Comparison of ENCODE assay signal across 3 worm cellular contexts in genomic region chrII:6347341-6348118, ce11.
TF ChIP-seq lines count a peak whose summit lies in the region.

TSS of gene lgg-1 (minus strand) at chrII:6347719.

TF ChIP-seq in whole organism, L1 larva, 84 proteins besides CTCF, POLR2A, EP300 and RAD21 (continued from another document and continues in another):
- TF ChIP-seq C16A3.4 (tag; optimal IDR thresholded peaks at IDR 0.05; lab: Kevin White, UChicago) (peak; percentile 3), ztf-11 (tag; optimal IDR thresholded peaks at IDR 0.05; lab: Kevin White, UChicago) (peak in 1 of 2 experiments; percentile 39), unc-86 (tag; optimal IDR thresholded peaks at IDR 0.05; lab: Kevin White, UChicago) (peak; percentile 56), fkh-10 (GFP tag; optimal IDR thresholded peaks at IDR 0.05; lab: Kevin White, UChicago) (peak; percentile 23), hlh-4 (tag; optimal IDR thresholded peaks at IDR 0.05; lab: Kevin White, UChicago) (peak; percentile 17), egl-13 (tag; optimal IDR thresholded peaks at IDR 0.05; lab: Kevin White, UChicago) (peak; percentile 47), fos-1 (tag; optimal IDR thresholded peaks at IDR 0.05; lab: Kevin White, UChicago) (peak; percentile 32), ztf-4 (tag; optimal IDR thresholded peaks at IDR 0.05; lab: Kevin White, UChicago) (peak; percentile 54), lin-39 (tag; optimal IDR thresholded peaks at IDR 0.05; lab: Kevin White, UChicago) (no peak), C04F5.9 (tag; optimal IDR thresholded peaks at IDR 0.05; lab: Kevin White, UChicago) (no peak), lsy-2 (tag; optimal IDR thresholded peaks at IDR 0.05; lab: Kevin White, UChicago) (peak; percentile 39 to 61), swsn-7 (tag; optimal IDR thresholded peaks at IDR 0.05; lab: Kevin White, UChicago) (peak; percentile 71), nhr-47 (tag; optimal IDR thresholded peaks at IDR 0.05; lab: Kevin White, UChicago) (peak; percentile 62), ces-1 (GFP tag; optimal IDR thresholded peaks at IDR 0.05; lab: Kevin White, UChicago) (no peak), elt-2 (tag; optimal IDR thresholded peaks at IDR 0.05; lab: Kevin White, UChicago) (peak; percentile 12), mep-1 (tag; optimal IDR thresholded peaks at IDR 0.05; lab: Kevin White, UChicago) (peak; percentile 77), tlp-1 (tag; optimal IDR thresholded peaks at IDR 0.05; lab: Kevin White, UChicago) (no peak), ceh-8 (GFP tag; optimal IDR thresholded peaks at IDR 0.05; lab: Kevin White, UChicago) (no peak), unc-130 (tag; optimal IDR thresholded peaks at IDR 0.05; lab: Kevin White, UChicago) (no peak), nhr-12 (tag; optimal IDR thresholded peaks at IDR 0.05; lab: Kevin White, UChicago) (no peak), ceh-90 (tag; optimal IDR thresholded peaks at IDR 0.05; lab: Kevin White, UChicago) (no peak), nhr-19 (GFP tag; conservative IDR thresholded peaks at IDR 0.05; lab: Robert Waterston, UW) (peak; percentile 45), hlh-17 (GFP tag; optimal IDR thresholded peaks at IDR 0.05; lab: Kevin White, UChicago; ENCODE audit: borderline replicate concordance) (no peak), lir-3 (tag; optimal IDR thresholded peaks at IDR 0.05; lab: Kevin White, UChicago; ENCODE audit: poor library complexity) (peak; percentile 35), nhr-84 (tag; optimal IDR thresholded peaks at IDR 0.05; lab: Kevin White, UChicago) (no peak), jun-1 (tag; optimal IDR thresholded peaks at IDR 0.05; lab: Kevin White, UChicago) (peak; percentile 67), xbp-1 (tag; optimal IDR thresholded peaks at IDR 0.05; lab: Kevin White, UChicago) (peak; percentile 50), snpc-4 (tag; optimal IDR thresholded peaks at IDR 0.05; lab: Kevin White, UChicago) (peak; percentile 14), nhr-76 (tag; optimal IDR thresholded peaks at IDR 0.05; lab: Kevin White, UChicago) (no peak), blmp-1 (tag; optimal IDR thresholded peaks at IDR 0.05; lab: Kevin White, UChicago) (peak; percentile 76), lin-15B (tag; optimal IDR thresholded peaks at IDR 0.05; lab: Kevin White, UChicago) (no peak), lin-13 (GFP tag; optimal IDR thresholded peaks at IDR 0.05; lab: Kevin White, UChicago) (peak; percentile 50), dpl-1 (GFP tag; optimal IDR thresholded peaks at IDR 0.05; lab: Kevin White, UChicago) (peak in 2 of 3 experiments; percentile 15 to 20), unc-98 (GFP tag; IDR thresholded peaks at IDR 0.05; lab: Robert Waterston, UW) (no peak), sup-37 (GFP tag; optimal IDR thresholded peaks at IDR 0.05; lab: Kevin White, UChicago) (peak; percentile 35), ceh-63 (GFP tag; optimal IDR thresholded peaks at IDR 0.05; lab: Kevin White, UChicago) (peak; percentile 73), lin-35 (GFP tag; optimal IDR thresholded peaks at IDR 0.05; lab: Kevin White, UChicago) (peak; percentile 49 to 53), vab-15 (tag; optimal IDR thresholded peaks at IDR 0.05; lab: Kevin White, UChicago) (peak; percentile 68), egl-27 (tag; optimal IDR thresholded peaks at IDR 0.05; lab: Kevin White, UChicago) (peak in 1 of 2 experiments; percentile 14), tbx-2 (tag; optimal IDR thresholded peaks at IDR 0.05; lab: Kevin White, UChicago) (peak; percentile 25), zip-4 (GFP tag; optimal IDR thresholded peaks at IDR 0.05; lab: Kevin White, UChicago) (peak; percentile 81), ama-1 (optimal IDR thresholded peaks at IDR 0.05; lab: Kevin White, UChicago) (peak; percentile 92), mdl-1 (tag; optimal IDR thresholded peaks at IDR 0.05; lab: Kevin White, UChicago) (peak in 1 of 2 experiments; percentile 70), dsc-1 (tag; optimal IDR thresholded peaks at IDR 0.05; lab: Kevin White, UChicago) (peak; percentile 3)

TF ChIP-seq in whole organism, L3 larva, 47 proteins besides CTCF, POLR2A, EP300 and RAD21 (continued from another document):
- TF ChIP-seq fkh-2 (tag; optimal IDR thresholded peaks at IDR 0.05; lab: Kevin White, UChicago) = no peak
- TF ChIP-seq nfya-1 (tag; optimal IDR thresholded peaks at IDR 0.05; lab: Kevin White, UChicago; ENCODE audit: insufficient read depth) = peak; percentile 73
- TF ChIP-seq unc-62 (GFP tag; optimal IDR thresholded peaks at IDR 0.05; lab: Kevin White, UChicago) = no peak
- TF ChIP-seq sea-2 (GFP tag; optimal IDR thresholded peaks at IDR 0.05; lab: Kevin White, UChicago) = no peak
- TF ChIP-seq elt-2 (tag; optimal IDR thresholded peaks at IDR 0.05; lab: Kevin White, UChicago) = no peak
- no peak for TF ChIP-seq nhr-76 (tag; optimal IDR thresholded peaks at IDR 0.05; lab: Kevin White, UChicago)
- TF ChIP-seq hmg-11 (tag; optimal IDR thresholded peaks at IDR 0.05; lab: Kevin White, UChicago) = no peak
- TF ChIP-seq nhr-25 (tag; optimal IDR thresholded peaks at IDR 0.05; lab: Kevin White, UChicago) = peak; percentile 83
- TF ChIP-seq zag-1 (tag; optimal IDR thresholded peaks at IDR 0.05; lab: Kevin White, UChicago) = no peak
- peak; percentile 30 for TF ChIP-seq lin-15B (tag; optimal IDR thresholded peaks at IDR 0.05; lab: Kevin White, UChicago)
- TF ChIP-seq lin-39 (tag; optimal IDR thresholded peaks at IDR 0.05; lab: Kevin White, UChicago) = peak; percentile 40
- TF ChIP-seq unc-39 (tag; optimal IDR thresholded peaks at IDR 0.05; lab: Kevin White, UChicago) = no peak
- no peak for TF ChIP-seq eor-1 (tag; optimal IDR thresholded peaks at IDR 0.05; lab: Kevin White, UChicago)
- TF ChIP-seq elt-3 (tag; optimal IDR thresholded peaks at IDR 0.05; lab: Kevin White, UChicago) = no peak
- no peak for TF ChIP-seq daf-12 (tag; optimal IDR thresholded peaks at IDR 0.05; lab: Kevin White, UChicago)
- TF ChIP-seq pqm-1 (tag; optimal IDR thresholded peaks at IDR 0.05; lab: Kevin White, UChicago) = no peak
- peak; percentile 98 for TF ChIP-seq ama-1 (optimal IDR thresholded peaks at IDR 0.05; lab: Kevin White, UChicago)
- TF ChIP-seq nhr-237 (tag; optimal IDR thresholded peaks at IDR 0.05; lab: Kevin White, UChicago) = no peak
- TF ChIP-seq R02D3.7 (tag; optimal IDR thresholded peaks at IDR 0.05; lab: Kevin White, UChicago) = no peak
- peak; percentile 60 for TF ChIP-seq lsy-12 (tag; optimal IDR thresholded peaks at IDR 0.05; lab: Kevin White, UChicago)
- peak; percentile 71 for TF ChIP-seq pha-4 (tag; optimal IDR thresholded peaks at IDR 0.05; lab: Kevin White, UChicago)
- TF ChIP-seq nhr-11 (tag; optimal IDR thresholded peaks at IDR 0.05; lab: Kevin White, UChicago) = no peak
- TF ChIP-seq ceh-9 (tag; optimal IDR thresholded peaks at IDR 0.05; lab: Kevin White, UChicago) = no peak
- TF ChIP-seq ceh-28 (tag; optimal IDR thresholded peaks at IDR 0.05; lab: Kevin White, UChicago) = peak; percentile 74
- TF ChIP-seq nhr-23 (tag; optimal IDR thresholded peaks at IDR 0.05; lab: Kevin White, UChicago) = peak; percentile 9
- TF ChIP-seq aly-2 (tag; optimal IDR thresholded peaks at IDR 0.05; lab: Kevin White, UChicago) = no peak
- TF ChIP-seq ZK546.5 (tag; optimal IDR thresholded peaks at IDR 0.05; lab: Kevin White, UChicago) = no peak

TF ChIP-seq in whole organism, young adult, 124 proteins besides CTCF, POLR2A, EP300 and RAD21 (continued from another document):
- peak; percentile 98 for TF ChIP-seq ama-1 (optimal IDR thresholded peaks at IDR 0.05; lab: Kevin White, UChicago)
- TF ChIP-seq ama-1 (GFP tag; optimal IDR thresholded peaks at IDR 0.05; lab: Kevin White, UChicago) = no peak
- peak; percentile 45 for TF ChIP-seq attf-5 (GFP tag; optimal IDR thresholded peaks at IDR 0.05; lab: Kevin White, UChicago)
- no peak for TF ChIP-seq nhr-120 (GFP tag; IDR thresholded peaks at IDR 0.05; lab: Robert Waterston, UW)
- peak; percentile 54; the same call in 1 of the 2 replicates for TF ChIP-seq bed-2 (GFP tag; IDR thresholded peaks at IDR 0.05; lab: Robert Waterston, UW)
- TF ChIP-seq dpl-1 (GFP tag; optimal IDR thresholded peaks at IDR 0.05; lab: Kevin White, UChicago) = peak; percentile 40
- peak; percentile 87 for TF ChIP-seq cebp-1 (GFP tag; IDR thresholded peaks at IDR 0.05; lab: Robert Waterston, UW)
- TF ChIP-seq cebp-1 (tag; optimal IDR thresholded peaks at IDR 0.05; lab: Kevin White, UChicago) = peak; percentile 96
- no peak for TF ChIP-seq snpc-1.3 (tag; optimal IDR thresholded peaks at IDR 0.05; lab: Kevin White, UChicago; ENCODE audit: insufficient read depth)
- peak; percentile 29; the same call in 1 of the 2 replicates for TF ChIP-seq egrh-3 (GFP tag; IDR thresholded peaks at IDR 0.05; lab: Robert Waterston, UW)
- TF ChIP-seq ZK185.1 (tag; optimal IDR thresholded peaks at IDR 0.05; lab: Kevin White, UChicago; ENCODE audit: poor library complexity, severe bottlenecking) = peak; percentile 72
- peak; percentile 48 for TF ChIP-seq lin-54 (GFP tag; optimal IDR thresholded peaks at IDR 0.05; lab: Kevin White, UChicago)
- TF ChIP-seq B0019.2 (GFP tag; conservative IDR thresholded peaks at IDR 0.05; lab: Robert Waterston, UW) = peak; percentile 47
- TF ChIP-seq mxl-1 (tag; optimal IDR thresholded peaks at IDR 0.05; lab: Kevin White, UChicago) = peak; percentile 14
- peak; percentile 75 for TF ChIP-seq dox-1 (GFP tag; IDR thresholded peaks at IDR 0.05; lab: Robert Waterston, UW)
- TF ChIP-seq tlf-1 (GFP tag; optimal IDR thresholded peaks at IDR 0.05; lab: Kevin White, UChicago) = no peak
- TF ChIP-seq F52B5.7 (tag; optimal IDR thresholded peaks at IDR 0.05; lab: Kevin White, UChicago) = peak; percentile 56
- TF ChIP-seq nhr-90 (tag; optimal IDR thresholded peaks at IDR 0.05; lab: Kevin White, UChicago) = peak; percentile 28
- TF ChIP-seq mcd-1 (GFP tag; IDR thresholded peaks at IDR 0.05; lab: Robert Waterston, UW) = peak; percentile 56
- no peak for TF ChIP-seq F55B11.4 (tag; optimal IDR thresholded peaks at IDR 0.05; lab: Kevin White, UChicago; ENCODE audit: borderline replicate concordance, insufficient read depth)
- peak; percentile 61 for TF ChIP-seq pbrm-1 (GFP tag; IDR thresholded peaks at IDR 0.05; lab: Robert Waterston, UW)
- TF ChIP-seq ztf-3 (GFP tag; optimal IDR thresholded peaks at IDR 0.05; lab: Kevin White, UChicago) = peak; percentile 54
- TF ChIP-seq hlh-12 (tag; optimal IDR thresholded peaks at IDR 0.05; lab: Kevin White, UChicago) = no peak
- peak; percentile 57 for TF ChIP-seq zim-3 (tag; optimal IDR thresholded peaks at IDR 0.05; lab: Kevin White, UChicago)
- TF ChIP-seq lin-35 (GFP tag; optimal IDR thresholded peaks at IDR 0.05; lab: Kevin White, UChicago) = peak in 1 of 3 experiments; percentile 60
